Worm (Caenorhabditis elegans) whole organism, young adult: ENCODE results near the gene Y41G9A.10.

Source experiments
- ceh-40 ChIP-seq: fragments of 200-800 bp; sonication (Bioruptor generic); IDR thresholded peaks from 2 replicates; pipeline ENCODE4 v1.3.6; 2022; ENCODE audit warnings: missing genetic modification characterization, missing compliant biosample characterization
- hlh-26 ChIP-seq: fragments of 200-800 bp; sonication (Bioruptor generic); conservative IDR thresholded peaks from 2 replicates; pipeline ENCODE4 v1.3.6; 2022; ENCODE audit warnings: missing genetic modification reagents, missing genetic modification characterization, missing compliant biosample characterization
- mes-4 ChIP-seq: sonication (generic microtip); optimal IDR thresholded peaks from 2 replicates; lab custom pipeline; 2016; ENCODE audit warnings: missing genotype, missing genetic modification characterization, missing compliant biosample characterization

DNA sequence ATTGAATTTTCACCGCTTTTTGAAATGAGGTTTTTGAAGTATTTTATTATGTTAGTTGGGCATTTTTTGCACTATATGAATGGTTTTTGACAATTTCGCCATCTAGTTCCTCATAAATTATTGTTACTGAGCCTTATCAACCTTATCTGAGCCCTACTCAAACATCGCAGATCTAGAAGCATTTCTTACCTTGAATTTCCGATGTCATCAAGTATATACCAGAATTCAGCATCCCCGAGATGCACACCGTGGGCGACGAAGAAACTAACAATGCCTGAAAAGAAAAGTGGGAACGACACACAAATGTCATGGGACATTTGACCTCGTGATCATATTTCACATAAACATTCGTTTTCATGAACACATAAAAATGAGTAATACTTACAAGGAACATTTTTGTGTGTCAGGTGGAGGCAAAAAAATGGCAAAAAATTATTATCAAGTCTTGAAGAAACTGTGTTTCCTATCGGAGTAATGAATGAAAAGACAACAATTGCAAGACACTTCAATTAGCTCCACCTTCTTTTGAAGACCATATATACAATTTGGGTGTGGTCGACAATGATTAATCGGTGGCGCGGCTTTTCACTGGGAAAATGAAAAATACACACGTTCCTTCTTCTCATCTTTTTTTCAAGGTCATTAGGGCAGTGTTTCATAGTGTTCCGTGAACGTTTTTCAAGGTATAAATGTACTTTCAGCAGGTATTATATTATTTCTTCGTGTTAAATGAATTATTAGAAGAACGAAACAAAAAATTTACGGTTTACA lies 26.1 kb upstream of the Y41G9A.10 start:
- TF ChIP-seq mes-4 (tag; lab: Kevin White, UChicago) (no peak), ceh-40 (GFP tag; lab: Robert Waterston, UW) (no peak), hlh-26 (GFP tag; lab: Robert Waterston, UW) (no peak)
